Fruit fly (Drosophila melanogaster) whole organism, wandering third instar larva: Measurements from ENCODE around the gene hwt.

ENCODE experiments used
- Abd-B ChIP-seq: fragments of >200 bp; optimal IDR thresholded peaks from 2 replicates; lab custom pipeline; 2017; ENCODE audit warnings: missing biosample characterization, missing genetic modification characterization
- CG32264 ChIP-seq: fragments of 200-800 bp; sonication (Bioruptor generic); optimal IDR thresholded peaks from 2 replicates; lab custom pipeline; 2016; ENCODE audit warnings: missing biosample characterization, missing genetic modification characterization
- CG9705 ChIP-seq: fragments of 200-800 bp; sonication (Bioruptor generic); optimal IDR thresholded peaks from 2 replicates; lab custom pipeline; 2018; ENCODE audit warnings: missing biosample characterization, mild to moderate bottlenecking, missing genetic modification characterization
- CrebA ChIP-seq: fragments of 200-800 bp; sonication (Bioruptor generic); optimal IDR thresholded peaks from 2 replicates; lab custom pipeline; 2016; ENCODE audit warnings: missing biosample characterization, mild to moderate bottlenecking, missing genetic modification characterization, borderline replicate concordance
- Dfd ChIP-seq: fragments of >200 bp; optimal IDR thresholded peaks from 2 replicates; lab custom pipeline; 2017; ENCODE audit warnings: missing biosample characterization, missing genetic modification characterization
- Dif ChIP-seq: fragments of 200-275, 200-300 bp; sonication (Bioruptor generic); optimal IDR thresholded peaks from 2 replicates; lab custom pipeline; 2018; ENCODE audit warnings: missing biosample characterization, missing genetic modification characterization; ENCODE audit not compliant: partially characterized antibody
- GATAd ChIP-seq: sonication (Bioruptor generic); optimal IDR thresholded peaks from 2 replicates; lab custom pipeline; 2016; ENCODE audit warnings: missing biosample characterization, missing genetic modification characterization
- HLH106 ChIP-seq: fragments of 200-800 bp; optimal IDR thresholded peaks from 3 replicates; lab custom pipeline; 2019; ENCODE audit warnings: missing biosample characterization, mild to moderate bottlenecking, missing genetic modification characterization, moderate library complexity
- Hnf4 ChIP-seq: fragments of 200-800 bp; sonication (Bioruptor generic); optimal IDR thresholded peaks from 2 replicates; lab custom pipeline; 2016; ENCODE audit warnings: missing biosample characterization, mild to moderate bottlenecking, missing genetic modification characterization
- Hr78 ChIP-seq: fragments of >200 bp; optimal IDR thresholded peaks from 2 replicates; lab custom pipeline; 2017; ENCODE audit warnings: missing biosample characterization, missing genetic modification characterization
- Hr83 ChIP-seq: fragments of 200-300 bp; sonication (Bioruptor generic); optimal IDR thresholded peaks from 2 replicates; lab custom pipeline; 2016; ENCODE audit warnings: missing biosample characterization, mild to moderate bottlenecking, missing genetic modification characterization, moderate library complexity; ENCODE audit not compliant: poor library complexity, severe bottlenecking
- Jra ChIP-seq: sonication (Bioruptor generic); optimal IDR thresholded peaks from 2 replicates; lab custom pipeline; 2016; ENCODE audit warnings: missing biosample characterization, missing genetic modification characterization
- Mio ChIP-seq: sonication (Bioruptor generic); optimal IDR thresholded peaks from 2 replicates; lab custom pipeline; 2016; ENCODE audit warnings: missing biosample characterization, missing genetic modification characterization
- Myc ChIP-seq: fragments of >200 bp; optimal IDR thresholded peaks from 2 replicates; lab custom pipeline; 2017
- N ChIP-seq: fragments of >200 bp; optimal IDR thresholded peaks from 2 replicates; lab custom pipeline; 2018; ENCODE audit warnings: missing biosample characterization, missing external identifiers, missing genetic modification characterization
- OdsH ChIP-seq: fragments of 200-800 bp; sonication (Bioruptor generic); optimal IDR thresholded peaks from 2 replicates; lab custom pipeline; 2016; ENCODE audit warnings: missing biosample characterization, mild to moderate bottlenecking, missing genetic modification characterization
- Rel ChIP-seq, 2 experiments: fragments of 200-800 bp; sonication (Bioruptor generic) in 1 of 2; optimal IDR thresholded peaks; 2 replicates in 1 of 2; 3 replicates in 1 of 2; lab custom pipeline; 2016 to 2019; ENCODE audit warnings: mild to moderate bottlenecking in 2 of 2, missing biosample characterization in 2 of 2, missing genetic modification characterization in 2 of 2, moderate library complexity in 1 of 2
- Sp1 ChIP-seq: fragments of 200-800 bp; sonication (Bioruptor generic); optimal IDR thresholded peaks from 3 replicates; lab custom pipeline; 2019; ENCODE audit warnings: missing biosample characterization, mild to moderate bottlenecking, missing genetic modification characterization, moderate library complexity
- Vsx2 ChIP-seq: fragments of 200-300, 225-300 bp; sonication (Bioruptor generic); optimal IDR thresholded peaks from 2 replicates; lab custom pipeline; 2018; ENCODE audit warnings: missing biosample characterization, missing genetic modification characterization; ENCODE audit not compliant: partially characterized antibody
- br ChIP-seq: fragments of 200-800 bp; sonication (Bioruptor generic); optimal IDR thresholded peaks from 2 replicates; lab custom pipeline; 2016; ENCODE audit warnings: missing biosample characterization, missing genetic modification characterization
- brk ChIP-seq: fragments of 200-800 bp; sonication (Bioruptor generic); optimal IDR thresholded peaks from 2 replicates; lab custom pipeline; 2016; ENCODE audit warnings: missing biosample characterization, mild to moderate bottlenecking, missing genetic modification characterization
- dl ChIP-seq, 2 experiments: fragments of 175-275, 200-275 bp in 1 of 2; fragments of 200-275 bp in 1 of 2; sonication (Bioruptor generic); optimal IDR thresholded peaks; lab custom pipeline; 2018; ENCODE audit warnings: mild to moderate bottlenecking in 2 of 2, missing biosample characterization in 2 of 2, missing genetic modification characterization in 2 of 2, moderate library complexity in 2 of 2; ENCODE audit not compliant: partially characterized antibody in 2 of 2, insufficient read depth in 1 of 2
- dmrt93B ChIP-seq: fragments of 200-800 bp; sonication (Bioruptor generic); optimal IDR thresholded peaks from 2 replicates; lab custom pipeline; 2018; ENCODE audit warnings: missing biosample characterization, mild to moderate bottlenecking, missing genetic modification characterization
- dsf ChIP-seq: sonication (Bioruptor generic); optimal IDR thresholded peaks from 2 replicates; lab custom pipeline; 2016; ENCODE audit warnings: missing biosample characterization, missing genetic modification characterization, borderline replicate concordance
- ey ChIP-seq: fragments of 200-800 bp; sonication (Bioruptor generic); optimal IDR thresholded peaks from 2 replicates; lab custom pipeline; 2016; ENCODE audit warnings: missing biosample characterization, missing genetic modification characterization
- foxo ChIP-seq, 2 experiments: fragments of 200-800 bp; sonication (Bioruptor generic); optimal IDR thresholded peaks; 2 replicates in 1 of 2; 3 replicates in 1 of 2; lab custom pipeline; 2016 to 2017; ENCODE audit warnings: missing biosample characterization in 2 of 2, missing genetic modification characterization in 2 of 2
- fru ChIP-seq: fragments of 200-800 bp; sonication (Bioruptor generic); optimal IDR thresholded peaks from 3 replicates; lab custom pipeline; 2016; ENCODE audit warnings: missing biosample characterization, mild to moderate bottlenecking, missing genetic modification characterization
- h ChIP-seq: fragments of 200-800 bp; sonication (Bioruptor generic); optimal IDR thresholded peaks from 3 replicates; lab custom pipeline; 2016; ENCODE audit warnings: missing biosample characterization, mild to moderate bottlenecking, missing genetic modification characterization
- jim ChIP-seq: fragments of 175-275, 200-325 bp; sonication (Bioruptor generic); optimal IDR thresholded peaks from 2 replicates; lab custom pipeline; 2016; ENCODE audit warnings: missing biosample characterization, mild to moderate bottlenecking, missing genetic modification characterization
- lola ChIP-seq: fragments of >200 bp; optimal IDR thresholded peaks from 2 replicates; lab custom pipeline; 2017; ENCODE audit warnings: missing biosample characterization, missing genetic modification characterization
- pan ChIP-seq: fragments of >200 bp; optimal IDR thresholded peaks from 2 replicates; lab custom pipeline; 2017
- psq ChIP-seq: fragments of 200-800 bp; sonication (Bioruptor generic); optimal IDR thresholded peaks from 3 replicates; lab custom pipeline; 2017; ENCODE audit warnings: missing biosample characterization, mild to moderate bottlenecking, missing genetic modification characterization, moderate library complexity
- rgr ChIP-seq: fragments of 200-800 bp; sonication (Bioruptor generic); optimal IDR thresholded peaks from 3 replicates; lab custom pipeline; 2016; ENCODE audit warnings: missing biosample characterization, mild to moderate bottlenecking, missing genetic modification characterization
- sage ChIP-seq: fragments of 200-800 bp; sonication (Bioruptor generic); optimal IDR thresholded peaks from 2 replicates; lab custom pipeline; 2016; ENCODE audit warnings: missing biosample characterization, mild to moderate bottlenecking, missing genetic modification characterization
- sv ChIP-seq: fragments of 200-800 bp; sonication (Bioruptor generic); optimal IDR thresholded peaks from 3 replicates; lab custom pipeline; 2016; ENCODE audit warnings: missing biosample characterization, missing genetic modification characterization
- tai ChIP-seq: sonication (Bioruptor generic); optimal IDR thresholded peaks from 2 replicates; lab custom pipeline; 2016; ENCODE audit warnings: missing biosample characterization, missing genetic modification characterization
- usp ChIP-seq: fragments of >200 bp; optimal IDR thresholded peaks from 2 replicates; lab custom pipeline; 2017; ENCODE audit warnings: missing biosample characterization, missing genetic modification characterization
- woc ChIP-seq: sonication (Bioruptor generic); optimal IDR thresholded peaks from 2 replicates; lab custom pipeline; 2016; ENCODE audit warnings: missing biosample characterization, mild to moderate bottlenecking, missing genetic modification characterization

The hwt gene

dm6 chrX:12582984-12583869, 15.0 kb upstream of the hwt start, which contains the start of gene Pits:
Gene Pits, minus strand, starts transcription at chrX:12583193.
- TF ChIP-seq Hr78 (GFP tag; lab: Kevin White, UChicago) (no peak), foxo (GFP tag; optimal IDR thresholded peaks at IDR 0.05; lab: Kevin White, UChicago) (peak in 1 of 2 experiments; percentile 41), CG9705 (GFP tag; lab: Kevin White, UChicago) (no peak), sv (GFP tag; lab: Kevin White, UChicago) (no peak), Vsx2 (GFP tag; lab: Kevin White, UChicago) (no peak), h (GFP tag; lab: Kevin White, UChicago) (peak; percentile 95), HLH106 (tag; lab: Kevin White, UChicago) (peak; percentile 54), tai (GFP tag; lab: Kevin White, UChicago) (no peak), Dif (GFP tag; lab: Kevin White, UChicago) (peak; percentile 58), dl (GFP tag; optimal IDR thresholded peaks at IDR 0.05; lab: Kevin White, UChicago; ENCODE audit: insufficient read depth in 1 of 2, partially characterized antibody in 2 of 2) (peak; percentile 7 to 10), pan (lab: Kevin White, UChicago) (no peak), usp (no peak), Abd-B (no peak), Myc (lab: Kevin White, UChicago) (peak; percentile 31), OdsH (GFP tag; lab: Kevin White, UChicago) (peak; percentile 21), Rel (GFP tag; optimal IDR thresholded peaks at IDR 0.05; lab: Kevin White, UChicago) (no peak), Rel (tag; optimal IDR thresholded peaks at IDR 0.05; lab: Kevin White, UChicago) (peak; percentile 65), dmrt93B (peak; percentile 1), jim (GFP tag; lab: Kevin White, UChicago) (peak; percentile 63), lola (GFP tag; lab: Kevin White, UChicago) (no peak), Mio (GFP tag; lab: Kevin White, UChicago) (no peak), CrebA (GFP tag; lab: Kevin White, UChicago) (no peak), brk (peak; percentile 36), Hr83 (GFP tag; lab: Kevin White, UChicago) (peak; percentile 81), sage (peak; percentile 26), fru (GFP tag; lab: Kevin White, UChicago) (peak; percentile 26), woc (GFP tag; lab: Kevin White, UChicago) (peak; percentile 14), dsf (GFP tag; lab: Kevin White, UChicago) (no peak), Jra (GFP tag; lab: Kevin White, UChicago) (peak; percentile 16), rgr (GFP tag; lab: Kevin White, UChicago) (peak; percentile 49), br (peak; percentile 24), N (GFP tag; lab: Kevin White, UChicago) (no peak), psq (peak; percentile 68), Dfd (GFP tag; lab: Kevin White, UChicago) (no peak), Hnf4 (peak; percentile 44), GATAd (GFP tag; lab: Kevin White, UChicago) (no peak), CG32264 (GFP tag; lab: Kevin White, UChicago) (no peak), Sp1 (GFP tag; lab: Kevin White, UChicago) (peak; percentile 54), ey (no peak)

DNA sequence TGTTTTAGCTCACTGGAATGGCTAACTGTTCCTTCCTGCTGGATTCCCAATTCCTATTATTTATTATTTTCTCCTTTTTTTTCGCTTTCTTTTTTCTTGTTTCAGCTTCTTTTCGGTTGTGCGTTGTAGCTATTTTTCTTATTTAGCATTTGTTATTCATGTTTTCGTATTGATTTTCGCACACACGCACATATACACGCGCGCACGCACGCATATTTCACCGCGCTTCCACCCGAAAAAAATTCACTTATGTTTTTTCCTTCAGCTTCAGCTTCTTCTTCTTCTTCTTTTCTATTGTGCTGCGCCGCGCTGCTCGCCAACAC, 14.4 kb upstream of the hwt start:
- TF ChIP-seq Hr78 (GFP tag; lab: Kevin White, UChicago) (no peak), foxo (GFP tag; optimal IDR thresholded peaks at IDR 0.05; lab: Kevin White, UChicago) (no peak), Dif (GFP tag; lab: Kevin White, UChicago) (no peak), Myc (lab: Kevin White, UChicago) (no peak), Abd-B (no peak), tai (GFP tag; lab: Kevin White, UChicago) (no peak), lola (GFP tag; lab: Kevin White, UChicago) (no peak), OdsH (GFP tag; lab: Kevin White, UChicago) (no peak), br (no peak), pan (lab: Kevin White, UChicago) (no peak), sv (GFP tag; lab: Kevin White, UChicago) (no peak), HLH106 (tag; lab: Kevin White, UChicago) (no peak), N (GFP tag; lab: Kevin White, UChicago) (no peak), woc (GFP tag; lab: Kevin White, UChicago) (no peak), Hr83 (GFP tag; lab: Kevin White, UChicago) (no peak), Sp1 (GFP tag; lab: Kevin White, UChicago) (no peak), CrebA (GFP tag; lab: Kevin White, UChicago) (no peak)
- TF ChIP-seq, all 38 proteins: peak for 0
